Worm (Caenorhabditis elegans) whole organism, young adult: ENCODE data around the gene Y27F2A.11.

Experiments
- Y67H2A.10 ChIP-seq: fragments of 200-800 bp; sonication (Bioruptor generic); conservative IDR thresholded peaks from 2 replicates; pipeline ENCODE4 v1.3.6; 2022; ENCODE audit warnings: missing genetic modification reagents, missing genetic modification characterization, missing compliant biosample characterization
- aptf-2 ChIP-seq: fragments of 200-800 bp; sonication (Bioruptor generic); conservative IDR thresholded peaks from 2 replicates; pipeline ENCODE4 v1.3.6; 2022; ENCODE audit warnings: missing genetic modification reagents, missing genetic modification characterization, missing compliant biosample characterization
- ceh-27 ChIP-seq: fragments of 200-800 bp; sonication (Bioruptor generic); optimal IDR thresholded peaks from 2 replicates; lab custom pipeline; 2018; ENCODE audit warnings: mild to moderate bottlenecking, missing genetic modification characterization, moderate library complexity, missing compliant biosample characterization
- dpl-1 ChIP-seq: fragments of 150-350 bp; optimal IDR thresholded peaks from 2 replicates; lab custom pipeline; 2014; ENCODE audit warnings: missing biosample characterization, missing genetic modification reagents, missing genetic modification characterization
- hlh-26 ChIP-seq: fragments of 200-800 bp; sonication (Bioruptor generic); conservative IDR thresholded peaks from 2 replicates; pipeline ENCODE4 v1.3.6; 2022; ENCODE audit warnings: missing genetic modification reagents, missing genetic modification characterization, missing compliant biosample characterization
- lin-40 ChIP-seq: sonication (generic microtip); optimal IDR thresholded peaks from 2 replicates; lab custom pipeline; 2016; ENCODE audit warnings: missing genetic modification characterization, mild to moderate bottlenecking, missing compliant biosample characterization, missing genotype, missing genetic modification reagents
- nhr-80 ChIP-seq: sonication (generic microtip); optimal IDR thresholded peaks from 2 replicates; lab custom pipeline; 2016; ENCODE audit warnings: missing genetic modification characterization, missing compliant biosample characterization
- pha-4 ChIP-seq: fragments of 150-350 bp; sonication (generic microtip); optimal IDR thresholded peaks from 2 replicates; lab custom pipeline; 2014; ENCODE audit warnings: missing biosample characterization, missing genetic modification reagents, missing genetic modification characterization
- rpc-1 ChIP-seq, 2 experiments: fragments of 150-350 bp in 1 of 2; sonication (generic microtip) in 1 of 2; optimal IDR thresholded peaks; 2 replicates each; lab custom pipeline; 2014 to 2018; ENCODE audit warnings: missing biosample characterization in 1 of 2, missing genetic modification characterization in 1 of 2, missing genetic modification reagents in 1 of 2, missing genotype in 1 of 2
- somi-1 ChIP-seq: fragments of 200-800 bp; sonication (Bioruptor generic); optimal IDR thresholded peaks from 2 replicates; lab custom pipeline; 2018; ENCODE audit warnings: mild to moderate bottlenecking, missing genetic modification characterization, missing compliant biosample characterization
- unc-130 ChIP-seq: sonication (generic microtip); optimal IDR thresholded peaks from 2 replicates; lab custom pipeline; 2016; ENCODE audit warnings: missing genetic modification reagents, missing genetic modification characterization, missing compliant biosample characterization
- unc-62 ChIP-seq: fragments of 150-350 bp; optimal IDR thresholded peaks from 2 replicates; lab custom pipeline; 2014; ENCODE audit warnings: missing biosample characterization, missing genetic modification reagents, missing genetic modification characterization
- ztf-25 ChIP-seq: fragments of 200-800 bp; sonication (Bioruptor generic); IDR thresholded peaks from 2 replicates; pipeline ENCODE4 v1.3.6; 2022; ENCODE audit warnings: missing genetic modification reagents, missing genetic modification characterization, missing compliant biosample characterization
- ztf-26 ChIP-seq: sonication (generic microtip); optimal IDR thresholded peaks from 2 replicates; lab custom pipeline; 2017; ENCODE audit warnings: missing genetic modification characterization, missing compliant biosample characterization

DNA sequence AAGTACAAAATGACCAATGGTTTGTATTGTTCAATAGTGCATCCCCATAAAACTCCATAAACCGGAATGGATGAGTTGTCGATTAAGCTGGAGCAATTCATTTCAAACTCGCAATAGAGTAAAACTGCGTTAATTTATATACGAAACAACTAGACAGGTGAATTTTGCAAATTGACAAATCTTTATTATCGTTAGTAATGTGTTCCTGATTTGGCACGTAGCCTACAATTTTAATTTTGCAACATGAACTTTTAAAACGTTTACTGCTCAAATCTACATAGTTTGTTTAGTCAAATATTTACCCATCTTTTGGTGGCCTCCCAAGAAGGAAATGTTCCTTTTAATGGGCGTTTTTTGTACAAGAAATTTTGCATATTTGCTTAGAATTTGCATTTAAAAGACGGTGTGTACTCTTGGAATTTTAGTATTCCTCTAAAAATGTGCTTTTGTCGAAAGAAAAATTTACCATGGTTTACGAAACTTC, 47.9 kb downstream of the Y27F2A.11 start, which contains the start of the genes srz-67 and C17F4.11:
- TF ChIP-seq Y67H2A.10 (GFP tag; lab: Robert Waterston, UW) (no peak), unc-130 (GFP tag; lab: Kevin White, UChicago) (no peak), unc-62 (no peak), lin-40 (tag; lab: Kevin White, UChicago) (no peak), ztf-25 (GFP tag; lab: Robert Waterston, UW) (no peak), dpl-1 (GFP tag; lab: Kevin White, UChicago) (no peak), ceh-27 (GFP tag; lab: Kevin White, UChicago) (no peak), somi-1 (no peak), nhr-80 (tag; lab: Kevin White, UChicago) (no peak), pha-4 (no peak), rpc-1 (optimal IDR thresholded peaks at IDR 0.05; lab: Kevin White, UChicago) (no peak), rpc-1 (tag; optimal IDR thresholded peaks at IDR 0.05; lab: Kevin White, UChicago) (no peak), ztf-26 (tag; lab: Kevin White, UChicago) (no peak), hlh-26 (no peak), aptf-2 (no peak)
